Fruit fly (Drosophila melanogaster): Measurements from ENCODE around the gene Ir75a.
A peak's percentile ranks its signal among the peaks of the same experiment; 100 is the strongest.

The Ir75a gene

dm6 chr3L:17842892-17843703, 25.4 kb upstream of the Ir75a start, which contains the start of gene CG5567 (continued):
- TF ChIP-seq Aef1 (GFP tag; IDR thresholded peaks at IDR 0.05) (no peak), CG32532 (GFP tag; IDR thresholded peaks at IDR 0.05) (peak; percentile 34; the same call in 1 of the 2 replicates), CrebB (tag; optimal IDR thresholded peaks at IDR 0.05) (peak; percentile 12), Med (GFP tag) (peak; percentile 87), pnt (GFP tag; optimal IDR thresholded peaks at IDR 0.05) (no peak), btn (GFP tag; optimal IDR thresholded peaks at IDR 0.05) (no peak), CG2199 (GFP tag; IDR thresholded peaks at IDR 0.05) (no peak), CG7357 (GFP tag; IDR thresholded peaks at IDR 0.05) (no peak), gcm2 (GFP tag; optimal IDR thresholded peaks at IDR 0.05) (no peak), CG9609 (GFP tag; optimal IDR thresholded peaks at IDR 0.05) (no peak), stwl (tag; optimal IDR thresholded peaks at IDR 0.05) (peak; percentile 18), pzg (GFP tag; optimal IDR thresholded peaks at IDR 0.05) (peak; percentile 30), grau (tag; optimal IDR thresholded peaks at IDR 0.05) (peak; percentile 28), chinmo (GFP tag; IDR thresholded peaks at IDR 0.05; ENCODE audit: partially characterized antibody) (0 out of 4 replicates have a peak, but pooled peaks have one; percentile 51), lola (GFP tag; optimal IDR thresholded peaks at IDR 0.05) (no peak), CG13296 (GFP tag; optimal IDR thresholded peaks at IDR 0.05) (no peak), fu2 (GFP tag; optimal IDR thresholded peaks at IDR 0.05) (no peak), lab (GFP tag; optimal IDR thresholded peaks at IDR 0.05) (peak; percentile 42), CG11695 (GFP tag; IDR thresholded peaks at IDR 0.05) (peak; percentile 46; the same call in 1 of the 3 replicates), ci (GFP tag; IDR thresholded peaks at IDR 0.05) (0 out of 3 replicates have a peak, but pooled peaks have one; percentile 37), CG9437 (GFP tag; optimal IDR thresholded peaks at IDR 0.05) (no peak), E2f2 (GFP tag; IDR thresholded peaks at IDR 0.05) (peak; percentile 88), ranshi (GFP tag; IDR thresholded peaks at IDR 0.05) (peak; percentile 38; the same call in 1 of the 2 replicates), nerfin-1 (tag; optimal IDR thresholded peaks at IDR 0.05) (no peak), CG7928 (GFP tag; optimal IDR thresholded peaks at IDR 0.05) (peak; percentile 10), Ets97D (GFP tag; optimal IDR thresholded peaks at IDR 0.05) (peak; percentile 16), CG14014 (GFP tag; IDR thresholded peaks at IDR 0.05) (0 out of 2 replicates have a peak, but pooled peaks have one; percentile 20), CG15269 (tag; optimal IDR thresholded peaks at IDR 0.05) (peak; percentile 29), CG10654 (GFP tag; optimal IDR thresholded peaks at IDR 0.05) (no peak), chif (GFP tag; optimal IDR thresholded peaks at IDR 0.05) (no peak), CG6689 (GFP tag; IDR thresholded peaks at IDR 0.05) (no peak), ERR (GFP tag; optimal IDR thresholded peaks at IDR 0.05) (peak; percentile 80), Hr78 (GFP tag; optimal IDR thresholded peaks at IDR 0.05) (peak in 1 of 2 experiments; percentile 88), Dll (GFP tag; IDR thresholded peaks at IDR 0.05; ENCODE audit: partially characterized antibody) (no peak), CG12659 (GFP tag; optimal IDR thresholded peaks at IDR 0.05) (peak; percentile 20), MESR4 (GFP tag; optimal IDR thresholded peaks at IDR 0.05) (peak; percentile 74), Pdp1 (GFP tag; optimal IDR thresholded peaks at IDR 0.05) (peak in 1 of 2 experiments; percentile 93), seq (GFP tag; IDR thresholded peaks at IDR 0.05) (no peak; the same call in 1 of the 2 replicates), CG8290 (GFP tag; optimal IDR thresholded peaks at IDR 0.05) (no peak), CG8290 (tag; optimal IDR thresholded peaks at IDR 0.05) (peak in 1 of 2 experiments; percentile 33), so (GFP tag; IDR thresholded peaks at IDR 0.05) (no peak), inv (GFP tag; IDR thresholded peaks at IDR 0.05; ENCODE audit: partially characterized antibody) (no peak), Optix (GFP tag; IDR thresholded peaks at IDR 0.05) (no peak), sima (GFP tag; optimal IDR thresholded peaks at IDR 0.05) (no peak), CG13424 (tag; optimal IDR thresholded peaks at IDR 0.05) (peak; percentile 15), CG10959 (GFP tag; IDR thresholded peaks at IDR 0.05) (no peak), bigmax (GFP tag; optimal IDR thresholded peaks at IDR 0.05) (no peak), CG2120 (GFP tag; optimal IDR thresholded peaks at IDR 0.05) (peak; percentile 58)

Data from whole organism, embryonic.